Fruit fly (Drosophila melanogaster) whole organism, pupa: Measurements from ENCODE around the gene vers.

Experiments used
- CG10348 ChIP-seq: fragments of 200-800 bp; sonication (Bioruptor generic); IDR thresholded peaks from 2 replicates; pipeline ENCODE4 v1.3.6; 2022; ENCODE audit warnings: missing biosample characterization, missing genetic modification characterization
- CG12605 ChIP-seq: fragments of 200-800 bp; sonication (Bioruptor generic); IDR thresholded peaks from 2 replicates; pipeline ENCODE4 v1.3.6; 2022; ENCODE audit warnings: missing biosample characterization, missing genetic modification characterization
- CG17806 ChIP-seq: fragments of 200-800 bp; sonication (Bioruptor generic); optimal IDR thresholded peaks from 2 replicates; lab custom pipeline; 2018; ENCODE audit warnings: missing biosample characterization, mild to moderate bottlenecking, missing genetic modification characterization, moderate library complexity
- CG32121 ChIP-seq: fragments of 200-800 bp; sonication (Bioruptor generic); IDR thresholded peaks from 2 replicates; pipeline ENCODE4 v1.3.6; 2022; ENCODE audit warnings: missing biosample characterization, missing genetic modification characterization
- CG8301 ChIP-seq: fragments of 200-800 bp; sonication (Bioruptor generic); optimal IDR thresholded peaks from 2 replicates; lab custom pipeline; 2018; ENCODE audit warnings: missing biosample characterization, mild to moderate bottlenecking, missing genetic modification characterization
- CG9948 ChIP-seq: fragments of 200-800 bp; sonication (Bioruptor generic); optimal IDR thresholded peaks from 2 replicates; lab custom pipeline; 2018; ENCODE audit warnings: missing biosample characterization, mild to moderate bottlenecking, missing genetic modification characterization, moderate library complexity
- D1 ChIP-seq: fragments of 200-800 bp; sonication (Bioruptor generic); optimal IDR thresholded peaks from 2 replicates; lab custom pipeline; 2018; ENCODE audit warnings: missing biosample characterization, mild to moderate bottlenecking, missing genetic modification characterization, moderate library complexity
- Ets98B ChIP-seq: fragments of 200-800 bp; sonication (Bioruptor generic); IDR thresholded peaks from 2 replicates; pipeline ENCODE4 v1.3.6; 2022; ENCODE audit warnings: missing biosample characterization, missing genetic modification characterization
- Snoo ChIP-seq: fragments of 200-800 bp; sonication (Bioruptor generic); optimal IDR thresholded peaks from 3 replicates; lab custom pipeline; 2017; ENCODE audit warnings: missing biosample characterization, mild to moderate bottlenecking, missing genetic modification characterization, inconsistent platforms
- rn ChIP-seq: fragments of 200-800 bp; sonication (Bioruptor generic); IDR thresholded peaks from 2 replicates; pipeline ENCODE4 v1.3.6; 2022; ENCODE audit warnings: missing biosample characterization, missing genetic modification characterization

dm6 chr3L:12095960-12096359 lies 19.9 kb upstream of the vers start:
- TF ChIP-seq D1 (tag; lab: Kevin White, UChicago): no peak
- no peak for TF ChIP-seq rn
- TF ChIP-seq CG8301 (tag; lab: Kevin White, UChicago): no peak
- TF ChIP-seq CG32121 (GFP tag; lab: Robert Waterston, UW): no peak
- TF ChIP-seq Ets98B (GFP tag; lab: Robert Waterston, UW): no peak
- TF ChIP-seq CG17806: no peak
- no peak for TF ChIP-seq CG9948 (tag; lab: Kevin White, UChicago)
- TF ChIP-seq CG12605 (GFP tag; lab: Robert Waterston, UW): no peak
- no peak for TF ChIP-seq CG10348 (GFP tag; lab: Robert Waterston, UW)
- no peak for TF ChIP-seq Snoo (tag; lab: Kevin White, UChicago)
